Fruit fly (Drosophila melanogaster): ENCODE data around the gene REPTOR-BP.

- TF ChIP-seq disco-r (GFP tag; optimal IDR thresholded peaks at IDR 0.05) (no peak), CG7357 (GFP tag; IDR thresholded peaks at IDR 0.05) (no peak)
Observed at dm6 chr2L:10222550-10223231, 41.2 kb upstream of the REPTOR-BP start, which contains the start of gene Bcs1.
